ENCODE assay signal across 1 fruit fly cellular context in the genomic region with DNA sequence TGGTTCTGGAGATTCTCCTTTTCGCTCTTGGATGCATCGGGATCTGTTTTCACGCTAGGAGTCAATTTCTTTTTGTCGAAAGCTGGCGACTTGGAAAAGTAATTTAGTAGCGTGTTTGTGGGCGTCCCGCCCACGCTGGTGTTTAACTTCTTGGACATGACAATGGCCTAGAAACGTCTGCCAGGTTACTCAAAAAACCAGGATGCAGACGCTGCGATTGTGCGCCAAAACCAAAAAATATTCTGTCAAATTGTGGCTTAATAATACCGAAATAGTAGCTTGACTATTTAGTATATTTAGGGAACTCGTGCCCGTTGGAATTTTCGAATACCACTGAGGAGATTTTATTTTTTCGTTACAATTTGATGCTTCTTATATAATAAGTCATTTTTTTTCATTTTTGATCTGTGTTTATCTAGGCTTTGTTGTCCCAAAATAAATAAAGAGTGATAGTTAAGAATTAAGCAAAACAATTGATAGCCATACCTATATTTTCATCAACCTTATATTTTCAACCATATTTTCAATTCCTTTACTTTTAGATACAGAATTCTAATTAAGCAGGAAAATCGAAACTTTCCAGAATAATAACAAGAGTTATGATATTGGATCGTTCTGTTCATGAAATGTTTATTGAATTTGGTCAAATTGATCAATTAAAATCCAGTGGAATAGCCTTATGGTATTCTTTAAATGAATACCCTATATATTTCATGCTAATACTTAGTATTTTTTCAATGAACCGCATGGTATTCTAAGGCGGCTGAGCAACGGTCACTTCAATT.
TF ChIP-seq lines count a peak whose summit lies in the region.

A gene (minus strand): TSS at position 233 of the 785 bp plus-strand sequence.
A gene (plus strand): TSS at position 771 of the 785 bp plus-strand sequence.

TF ChIP-seq in whole organism, embryonic, 481 proteins besides CTCF, POLR2A, EP300 and RAD21 (continued from another document and continues in another):
- TF ChIP-seq Pdp1 (GFP tag; optimal IDR thresholded peaks at IDR 0.05; lab: Kevin White, UChicago) (peak; percentile 58 to 94), CG13424 (tag; optimal IDR thresholded peaks at IDR 0.05; lab: Kevin White, UChicago) (peak; percentile 81), stc (GFP tag; IDR thresholded peaks at IDR 0.05; lab: Robert Waterston, UW) (peak; percentile 6; the same call in 1 of the 2 replicates), CG12104 (GFP tag; optimal IDR thresholded peaks at IDR 0.05; lab: Kevin White, UChicago) (peak; percentile 64), Rfx (GFP tag; IDR thresholded peaks at IDR 0.05; lab: Robert Waterston, UW) (peak; percentile 68), CG14441 (GFP tag; IDR thresholded peaks at IDR 0.05; lab: Robert Waterston, UW) (peak; percentile 69), cg (GFP tag; optimal IDR thresholded peaks at IDR 0.05; lab: Kevin White, UChicago) (no peak), D19B (GFP tag; optimal IDR thresholded peaks at IDR 0.05; lab: Kevin White, UChicago) (peak; percentile 61), Nf-YC (tag; optimal IDR thresholded peaks at IDR 0.05; lab: Kevin White, UChicago) (no peak), emc (GFP tag; optimal IDR thresholded peaks at IDR 0.05; lab: Kevin White, UChicago) (no peak), ci (GFP tag; IDR thresholded peaks at IDR 0.05; lab: Robert Waterston, UW) (0 out of 3 replicates have a peak, but pooled peaks have one; percentile 46), chn (GFP tag; optimal IDR thresholded peaks at IDR 0.05; lab: Kevin White, UChicago) (peak; percentile 43), Ravus (GFP tag; IDR thresholded peaks at IDR 0.05; lab: Robert Waterston, UW) (no peak), CHES-1-like (GFP tag; optimal IDR thresholded peaks at IDR 0.05; lab: Kevin White, UChicago) (peak; percentile 26), cwo (GFP tag; optimal IDR thresholded peaks at IDR 0.05; lab: Kevin White, UChicago) (no peak), CG7786 (GFP tag; optimal IDR thresholded peaks at IDR 0.05; lab: Kevin White, UChicago) (peak; percentile 77), CG34376 (GFP tag; optimal IDR thresholded peaks at IDR 0.05; lab: Kevin White, UChicago) (no peak), CG8765 (GFP tag; IDR thresholded peaks at IDR 0.05; lab: Robert Waterston, UW) (no peak), CG4854 (GFP tag; optimal IDR thresholded peaks at IDR 0.05; lab: Kevin White, UChicago) (peak; percentile 22), danr (GFP tag; IDR thresholded peaks at IDR 0.05; lab: Robert Waterston, UW) (peak; percentile 51), CrebB (tag; optimal IDR thresholded peaks at IDR 0.05; lab: Kevin White, UChicago) (no peak), toy (GFP tag; IDR thresholded peaks at IDR 0.05; lab: Robert Waterston, UW) (no peak), esg (GFP tag; conservative IDR thresholded peaks at IDR 0.05; lab: Robert Waterston, UW) (peak; percentile 79), CG11560 (tag; IDR thresholded peaks at IDR 0.05; lab: Robert Waterston, UW) (no peak), fd102C (GFP tag; optimal IDR thresholded peaks at IDR 0.05; lab: Kevin White, UChicago) (no peak), CG8281 (tag; optimal IDR thresholded peaks at IDR 0.05; lab: Kevin White, UChicago) (peak; percentile 35), da (GFP tag; optimal IDR thresholded peaks at IDR 0.05; lab: Kevin White, UChicago) (no peak), Hsf (GFP tag; optimal IDR thresholded peaks at IDR 0.05; lab: Kevin White, UChicago) (peak; percentile 86), ftz-f1 (GFP tag; optimal IDR thresholded peaks at IDR 0.05; lab: Kevin White, UChicago) (no peak), CG1233 (GFP tag; optimal IDR thresholded peaks at IDR 0.05; lab: Kevin White, UChicago) (peak; percentile 63), CG6175 (GFP tag; IDR thresholded peaks at IDR 0.05; lab: Robert Waterston, UW) (no peak), Tbp (GFP tag; optimal IDR thresholded peaks at IDR 0.05; lab: Kevin White, UChicago) (no peak), peb (GFP tag; IDR thresholded peaks at IDR 0.05; lab: Robert Waterston, UW) (no peak), CG42726 (GFP tag; IDR thresholded peaks at IDR 0.05; lab: Robert Waterston, UW; ENCODE audit: partially characterized antibody) (no peak), yki (optimal IDR thresholded peaks at IDR 0.05; lab: Kevin White, UChicago) (no peak), Blimp-1 (GFP tag; optimal IDR thresholded peaks at IDR 0.05; lab: Kevin White, UChicago) (peak; percentile 54), PHDP (tag; optimal IDR thresholded peaks at IDR 0.05; lab: Kevin White, UChicago) (peak; percentile 66), wek (GFP tag; optimal IDR thresholded peaks at IDR 0.05; lab: Kevin White, UChicago) (peak; percentile 86), E2f1 (GFP tag; IDR thresholded peaks at IDR 0.05; lab: Robert Waterston, UW) (peak; percentile 29; the same call in 1 of the 2 replicates), CkIIα-i1 (GFP tag; IDR thresholded peaks at IDR 0.05; lab: Robert Waterston, UW) (no peak), rib (GFP tag; IDR thresholded peaks at IDR 0.05; lab: Robert Waterston, UW) (no peak), CG4360 (GFP tag; IDR thresholded peaks at IDR 0.05; lab: Robert Waterston, UW) (no peak), CG14860 (GFP tag; IDR thresholded peaks at IDR 0.05; lab: Robert Waterston, UW; ENCODE audit: partially characterized antibody) (no peak), HLH54F (GFP tag; optimal IDR thresholded peaks at IDR 0.05; lab: Kevin White, UChicago) (peak; percentile 69), CG14014 (GFP tag; IDR thresholded peaks at IDR 0.05; lab: Robert Waterston, UW) (peak; percentile 55; the same call in 1 of the 2 replicates), CG9876 (GFP tag; optimal IDR thresholded peaks at IDR 0.05; lab: Kevin White, UChicago) (peak; percentile 40), tx (GFP tag; optimal IDR thresholded peaks at IDR 0.05; lab: Kevin White, UChicago) (peak; percentile 66), Nf-YB (GFP tag; optimal IDR thresholded peaks at IDR 0.05; lab: Kevin White, UChicago) (peak; percentile 48), Sox100B (GFP tag; optimal IDR thresholded peaks at IDR 0.05; lab: Kevin White, UChicago) (peak; percentile 69), pum (GFP tag; optimal IDR thresholded peaks at IDR 0.05; lab: Kevin White, UChicago) (peak; percentile 69), GATAe (GFP tag; conservative IDR thresholded peaks at IDR 0.05; lab: Robert Waterston, UW) (no peak), Scr (GFP tag; IDR thresholded peaks at IDR 0.05; lab: Robert Waterston, UW; ENCODE audit: partially characterized antibody) (no peak), CG6254 (GFP tag; optimal IDR thresholded peaks at IDR 0.05; lab: Kevin White, UChicago) (peak; percentile 3), CG1603 (tag; optimal IDR thresholded peaks at IDR 0.05; lab: Kevin White, UChicago) (peak; percentile 35), bsh (GFP tag; optimal IDR thresholded peaks at IDR 0.05; lab: Kevin White, UChicago) (peak in 1 of 2 experiments; percentile 61), CG5953 (GFP tag; IDR thresholded peaks at IDR 0.05; lab: Robert Waterston, UW) (no peak), CG14667 (GFP tag; IDR thresholded peaks at IDR 0.05; lab: Robert Waterston, UW) (peak; percentile 38; the same call in 1 of the 2 replicates), gcm2 (GFP tag; optimal IDR thresholded peaks at IDR 0.05; lab: Kevin White, UChicago) (no peak), CG7928 (GFP tag; optimal IDR thresholded peaks at IDR 0.05; lab: Kevin White, UChicago) (no peak), Camta (GFP tag; optimal IDR thresholded peaks at IDR 0.05; lab: Kevin White, UChicago) (peak; percentile 75), p53 (GFP tag; optimal IDR thresholded peaks at IDR 0.05; lab: Kevin White, UChicago) (no peak), CG13287 (GFP tag; IDR thresholded peaks at IDR 0.05; lab: Robert Waterston, UW; ENCODE audit: partially characterized antibody) (no peak), jumu (GFP tag; optimal IDR thresholded peaks at IDR 0.05; lab: Kevin White, UChicago) (peak; percentile 50), gem (tag; optimal IDR thresholded peaks at IDR 0.05; lab: Kevin White, UChicago) (no peak), scrt (GFP tag; optimal IDR thresholded peaks at IDR 0.05; lab: Kevin White, UChicago) (no peak), CG6791 (GFP tag; IDR thresholded peaks at IDR 0.05; lab: Robert Waterston, UW; ENCODE audit: partially characterized antibody) (no peak), schlank (tag; optimal IDR thresholded peaks at IDR 0.05; lab: Kevin White, UChicago) (no peak), B-H2 (GFP tag; optimal IDR thresholded peaks at IDR 0.05; lab: Kevin White, UChicago) (peak; percentile 49), CG16815 (GFP tag; optimal IDR thresholded peaks at IDR 0.05; lab: Kevin White, UChicago) (peak; percentile 74), abd-A (tag; optimal IDR thresholded peaks at IDR 0.05; lab: Kevin White, UChicago) (no peak), ac (GFP tag; optimal IDR thresholded peaks at IDR 0.05; lab: Kevin White, UChicago) (no peak), slbo (GFP tag; IDR thresholded peaks at IDR 0.05; lab: Robert Waterston, UW) (peak; percentile 79), so (GFP tag; IDR thresholded peaks at IDR 0.05; lab: Robert Waterston, UW) (0 out of 3 replicates have a peak, but pooled peaks have one; percentile 47), CG14050 (GFP tag; IDR thresholded peaks at IDR 0.05; lab: Robert Waterston, UW) (peak; percentile 45; the same call in 2 of the 3 replicates), CoRest (tag; optimal IDR thresholded peaks at IDR 0.05; lab: Kevin White, UChicago) (peak; percentile 92), Doc2 (GFP tag; IDR thresholded peaks at IDR 0.05; lab: Robert Waterston, UW) (no peak), jing (GFP tag; optimal IDR thresholded peaks at IDR 0.05; lab: Kevin White, UChicago) (no peak), gt (GFP tag; IDR thresholded peaks at IDR 0.05; lab: Robert Waterston, UW) (no peak), CG6272 (GFP tag; IDR thresholded peaks at IDR 0.05; lab: Robert Waterston, UW) (peak; percentile 26; the same call in 1 of the 2 replicates), D (optimal IDR thresholded peaks at IDR 0.05; lab: Kevin White, UChicago) (no peak), D (GFP tag; optimal IDR thresholded peaks at IDR 0.05; lab: Kevin White, UChicago) (peak; percentile 9), lov (optimal IDR thresholded peaks at IDR 0.05; lab: Kevin White, UChicago) (no peak), lov (GFP tag; IDR thresholded peaks at IDR 0.05; lab: Robert Waterston, UW) (no peak), CG12769 (tag; optimal IDR thresholded peaks at IDR 0.05; lab: Kevin White, UChicago) (no peak), BEAF-32 (GFP tag; optimal IDR thresholded peaks at IDR 0.05; lab: Kevin White, UChicago) (peak; percentile 45), ewg (GFP tag; optimal IDR thresholded peaks at IDR 0.05; lab: Kevin White, UChicago) (peak; percentile 51), sob (GFP tag; IDR thresholded peaks at IDR 0.05; lab: Robert Waterston, UW) (peak; percentile 53; the same call in 1 of the 2 replicates), CG5245 (GFP tag; optimal IDR thresholded peaks at IDR 0.05; lab: Kevin White, UChicago) (no peak), stwl (tag; optimal IDR thresholded peaks at IDR 0.05; lab: Kevin White, UChicago) (peak; percentile 38), maf-S (GFP tag; optimal IDR thresholded peaks at IDR 0.05; lab: Kevin White, UChicago) (no peak), CG6813 (GFP tag; optimal IDR thresholded peaks at IDR 0.05; lab: Kevin White, UChicago) (no peak), CG10431 (GFP tag; optimal IDR thresholded peaks at IDR 0.05; lab: Kevin White, UChicago) (peak; percentile 5), CG8089 (GFP tag; optimal IDR thresholded peaks at IDR 0.05; lab: Kevin White, UChicago) (peak; percentile 18), wor (GFP tag; IDR thresholded peaks at IDR 0.05; lab: Robert Waterston, UW) (no peak; the same call in 1 of the 2 replicates), CG17328 (GFP tag; IDR thresholded peaks at IDR 0.05; lab: Robert Waterston, UW) (peak; percentile 56), CG4282 (GFP tag; optimal IDR thresholded peaks at IDR 0.05; lab: Kevin White, UChicago) (no peak), sqz (GFP tag; optimal IDR thresholded peaks at IDR 0.05; lab: Kevin White, UChicago) (no peak), CG11695 (GFP tag; IDR thresholded peaks at IDR 0.05; lab: Robert Waterston, UW) (no peak), CG31224 (GFP tag; IDR thresholded peaks at IDR 0.05; lab: Robert Waterston, UW) (peak; percentile 60; the same call in 1 of the 2 replicates), sens (GFP tag; lab: Kevin White, UChicago) (peak; percentile 93), Hand (GFP tag; optimal IDR thresholded peaks at IDR 0.05; lab: Kevin White, UChicago) (no peak), CG9797 (GFP tag; optimal IDR thresholded peaks at IDR 0.05; lab: Kevin White, UChicago) (peak; percentile 31), CG10462 (GFP tag; optimal IDR thresholded peaks at IDR 0.05; lab: Kevin White, UChicago) (peak; percentile 38), Gsc (GFP tag; IDR thresholded peaks at IDR 0.05; lab: Robert Waterston, UW) (no peak), inv (GFP tag; IDR thresholded peaks at IDR 0.05; lab: Robert Waterston, UW; ENCODE audit: partially characterized antibody) (no peak), CG18764 (GFP tag; optimal IDR thresholded peaks at IDR 0.05; lab: Kevin White, UChicago) (peak; percentile 57), CG15269 (tag; optimal IDR thresholded peaks at IDR 0.05; lab: Kevin White, UChicago) (peak; percentile 70), zen (tag; optimal IDR thresholded peaks at IDR 0.05; lab: Kevin White, UChicago) (peak; percentile 53), Hmx (GFP tag; optimal IDR thresholded peaks at IDR 0.05; lab: Kevin White, UChicago) (peak; percentile 63), Hr51 (GFP tag; optimal IDR thresholded peaks at IDR 0.05; lab: Kevin White, UChicago) (peak in 1 of 2 experiments; percentile 73), Elba2 (GFP tag; optimal IDR thresholded peaks at IDR 0.05; lab: Kevin White, UChicago) (peak; percentile 32), CG18599 (GFP tag; optimal IDR thresholded peaks at IDR 0.05; lab: Kevin White, UChicago) (peak; percentile 55), CG6683 (GFP tag; optimal IDR thresholded peaks at IDR 0.05; lab: Kevin White, UChicago) (no peak), CG12236 (GFP tag; optimal IDR thresholded peaks at IDR 0.05; lab: Kevin White, UChicago) (peak; percentile 46), tio (GFP tag; optimal IDR thresholded peaks at IDR 0.05; lab: Kevin White, UChicago) (no peak), CG10543 (GFP tag; optimal IDR thresholded peaks at IDR 0.05; lab: Kevin White, UChicago) (peak; percentile 19), Fer3 (tag; optimal IDR thresholded peaks at IDR 0.05; lab: Kevin White, UChicago) (peak; percentile 73), Oaz (GFP tag; IDR thresholded peaks at IDR 0.05; lab: Robert Waterston, UW) (no peak), chinmo (GFP tag; IDR thresholded peaks at IDR 0.05; lab: Robert Waterston, UW; ENCODE audit: partially characterized antibody) (no peak), NfI (GFP tag; optimal IDR thresholded peaks at IDR 0.05; lab: Kevin White, UChicago) (peak; percentile 68), Hey (tag; optimal IDR thresholded peaks at IDR 0.05; lab: Kevin White, UChicago) (no peak), sug (tag; optimal IDR thresholded peaks at IDR 0.05; lab: Kevin White, UChicago) (peak; percentile 75)
